Worm (Caenorhabditis elegans) whole organism, L3 larva: ENCODE results near the gene gst-31.

Experiments used
- elt-1 ChIP-seq: fragments of 150-350 bp; optimal IDR thresholded peaks from 2 replicates; lab custom pipeline; 2014; ENCODE audit warnings: missing biosample characterization, missing genetic modification characterization
- nhr-11 ChIP-seq: fragments of 150-350 bp; optimal IDR thresholded peaks from 2 replicates; lab custom pipeline; 2014; ENCODE audit warnings: missing biosample characterization, missing genetic modification characterization
- unc-62 ChIP-seq: fragments of 150-350 bp; sonication (generic microtip); optimal IDR thresholded peaks from 4 replicates; lab custom pipeline; 2014; ENCODE audit warnings: missing biosample characterization, missing genetic modification reagents, missing genetic modification characterization
- ztf-4 ChIP-seq: fragments of 150-350 bp; optimal IDR thresholded peaks from 2 replicates; lab custom pipeline; 2014; ENCODE audit warnings: missing biosample characterization, missing genetic modification characterization

ce11 chrII:15135886-15136285 lies 38.9 kb downstream of the gst-31 start, which contains the start of gene Y53F4B.25:
- no peak for TF ChIP-seq nhr-11
- no peak for TF ChIP-seq unc-62 (GFP tag; lab: Kevin White, UChicago)
- TF ChIP-seq elt-1 = no peak
- no peak for TF ChIP-seq ztf-4 (tag; lab: Kevin White, UChicago)
